Worm (Caenorhabditis elegans): ENCODE measurements around the gene clec-123.

DNA sequence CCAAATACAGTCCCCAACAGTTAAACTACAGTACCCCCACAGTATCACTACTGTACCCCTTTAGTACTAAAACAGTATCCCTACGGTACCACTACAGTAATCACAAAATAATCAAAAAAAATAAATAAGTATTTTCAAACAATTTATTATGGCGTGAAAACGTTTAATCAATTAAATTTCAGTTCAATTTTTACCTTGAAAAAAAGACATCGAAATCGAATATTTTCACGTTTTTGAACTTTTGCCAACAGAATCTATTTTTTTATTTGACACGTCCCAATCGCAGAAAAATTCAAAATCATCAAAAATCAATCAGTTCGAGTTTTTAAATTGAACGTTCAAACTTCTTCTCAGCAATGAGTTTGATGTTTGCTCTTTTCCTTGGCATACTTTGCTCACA lies at the start of gene clec-123:
- no peak for TF ChIP-seq nhr-76 (tag; optimal IDR thresholded peaks at IDR 0.05)
- no peak for TF ChIP-seq ceh-44 (GFP tag; IDR thresholded peaks at IDR 0.05)
- no peak for TF ChIP-seq rbr-2 (tag; optimal IDR thresholded peaks at IDR 0.05)
- TF ChIP-seq spr-1 (tag; optimal IDR thresholded peaks at IDR 0.05) = no peak
- TF ChIP-seq ztf-11 (tag; optimal IDR thresholded peaks at IDR 0.05) = no peak
- no peak for TF ChIP-seq lin-1 (GFP tag; IDR thresholded peaks at IDR 0.05)
- no peak for TF ChIP-seq hlh-11 (tag; optimal IDR thresholded peaks at IDR 0.05)
- no peak for TF ChIP-seq lin-15B (tag; optimal IDR thresholded peaks at IDR 0.05)
- TF ChIP-seq lin-13 (GFP tag; optimal IDR thresholded peaks at IDR 0.05) = no peak
- no peak for TF ChIP-seq dpl-1 (GFP tag; optimal IDR thresholded peaks at IDR 0.05)
- no peak for TF ChIP-seq daf-12 (tag; optimal IDR thresholded peaks at IDR 0.05)
